Fruit fly (Drosophila melanogaster) whole organism, pupa: ENCODE measurements around the gene Oseg1.

Source experiments
- CG10348 ChIP-seq: fragments of 200-800 bp; sonication (Bioruptor generic); IDR thresholded peaks from 2 replicates; pipeline ENCODE4 v1.3.6; 2022; ENCODE audit warnings: missing biosample characterization, missing genetic modification characterization
- CG12605 ChIP-seq: fragments of 200-800 bp; sonication (Bioruptor generic); IDR thresholded peaks from 2 replicates; pipeline ENCODE4 v1.3.6; 2022; ENCODE audit warnings: missing biosample characterization, missing genetic modification characterization
- CG13204 ChIP-seq: fragments of 200-800 bp; sonication (Bioruptor generic); optimal IDR thresholded peaks from 2 replicates; lab custom pipeline; 2018; ENCODE audit warnings: missing biosample characterization, mild to moderate bottlenecking, missing genetic modification characterization, moderate library complexity
- CG14655 ChIP-seq: fragments of 200-800 bp; sonication (Bioruptor generic); optimal IDR thresholded peaks from 3 replicates; lab custom pipeline; 2017; ENCODE audit warnings: mild to moderate bottlenecking, missing biosample characterization, missing genetic modification reagents, missing genetic modification characterization
- CG15710 ChIP-seq: fragments of 200-800 bp; sonication (Bioruptor generic); optimal IDR thresholded peaks from 2 replicates; lab custom pipeline; 2018; ENCODE audit warnings: missing biosample characterization, mild to moderate bottlenecking, missing genetic modification characterization, moderate library complexity
- CG17806 ChIP-seq: fragments of 200-800 bp; sonication (Bioruptor generic); optimal IDR thresholded peaks from 2 replicates; lab custom pipeline; 2018; ENCODE audit warnings: missing biosample characterization, mild to moderate bottlenecking, missing genetic modification characterization, moderate library complexity
- CG32121 ChIP-seq: fragments of 200-800 bp; sonication (Bioruptor generic); IDR thresholded peaks from 2 replicates; pipeline ENCODE4 v1.3.6; 2022; ENCODE audit warnings: missing biosample characterization, missing genetic modification characterization
- CG34367 ChIP-seq: fragments of 200-800 bp; sonication (Bioruptor generic); optimal IDR thresholded peaks from 2 replicates; lab custom pipeline; 2018; ENCODE audit warnings: missing biosample characterization, mild to moderate bottlenecking, missing genetic modification characterization
- CG4496 ChIP-seq: fragments of 200-800 bp; sonication (Bioruptor generic); IDR thresholded peaks from 3 replicates; pipeline ENCODE4 v1.3.6; 2022; ENCODE audit warnings: missing biosample characterization, missing genetic modification characterization
- CG8159 ChIP-seq: fragments of 200-800 bp; sonication (Bioruptor generic); optimal IDR thresholded peaks from 3 replicates; lab custom pipeline; 2018; ENCODE audit warnings: missing biosample characterization, mild to moderate bottlenecking, missing genetic modification characterization, moderate library complexity
- CG8301 ChIP-seq: fragments of 200-800 bp; sonication (Bioruptor generic); optimal IDR thresholded peaks from 2 replicates; lab custom pipeline; 2018; ENCODE audit warnings: missing biosample characterization, mild to moderate bottlenecking, missing genetic modification characterization
- CG9948 ChIP-seq: fragments of 200-800 bp; sonication (Bioruptor generic); optimal IDR thresholded peaks from 2 replicates; lab custom pipeline; 2018; ENCODE audit warnings: missing biosample characterization, mild to moderate bottlenecking, missing genetic modification characterization, moderate library complexity
- D1 ChIP-seq: fragments of 200-800 bp; sonication (Bioruptor generic); optimal IDR thresholded peaks from 2 replicates; lab custom pipeline; 2018; ENCODE audit warnings: missing biosample characterization, mild to moderate bottlenecking, missing genetic modification characterization, moderate library complexity
- EcR ChIP-seq: fragments of 200-800 bp; sonication (Bioruptor generic); optimal IDR thresholded peaks from 3 replicates; lab custom pipeline; 2019; ENCODE audit warnings: missing biosample characterization, missing genetic modification characterization, mild to moderate bottlenecking, moderate library complexity, missing genetic modification reagents
- Ets98B ChIP-seq: fragments of 200-800 bp; sonication (Bioruptor generic); IDR thresholded peaks from 2 replicates; pipeline ENCODE4 v1.3.6; 2022; ENCODE audit warnings: missing biosample characterization, missing genetic modification characterization
- Pif1A ChIP-seq: fragments of 200-800 bp; sonication (Bioruptor generic); optimal IDR thresholded peaks from 3 replicates; lab custom pipeline; 2016; ENCODE audit warnings: missing biosample characterization, missing genetic modification characterization
- Pif1B ChIP-seq: fragments of 200-800 bp; sonication (Bioruptor generic); optimal IDR thresholded peaks from 3 replicates; lab custom pipeline; 2016; ENCODE audit warnings: missing biosample characterization, missing genetic modification characterization
- Snoo ChIP-seq: fragments of 200-800 bp; sonication (Bioruptor generic); optimal IDR thresholded peaks from 3 replicates; lab custom pipeline; 2017; ENCODE audit warnings: missing biosample characterization, mild to moderate bottlenecking, missing genetic modification characterization, inconsistent platforms
- fd96Ca ChIP-seq: fragments of 200-800 bp; sonication (Bioruptor generic); IDR thresholded peaks from 3 replicates; pipeline ENCODE4 v1.3.6; 2022; ENCODE audit warnings: missing biosample characterization, missing genetic modification characterization
- gl ChIP-seq: fragments of 200-800 bp; sonication (Bioruptor generic); optimal IDR thresholded peaks from 2 replicates; lab custom pipeline; 2018; ENCODE audit warnings: missing biosample characterization, mild to moderate bottlenecking, missing genetic modification characterization
- rn ChIP-seq: fragments of 200-800 bp; sonication (Bioruptor generic); IDR thresholded peaks from 2 replicates; pipeline ENCODE4 v1.3.6; 2022; ENCODE audit warnings: missing biosample characterization, missing genetic modification characterization

Gene Oseg1

dm6 chr3L:8449202-8449799, 36.7 kb upstream of the Oseg1 start, which contains the start of gene CG6983:
Gene CG6983 (minus strand): TSS chr3L:8449377.
- TF ChIP-seq Pif1A (no peak), CG9948 (no peak), Snoo (tag; lab: Kevin White, UChicago) (no peak), CG8159 (no peak), CG8301 (tag; lab: Kevin White, UChicago) (no peak), Ets98B (GFP tag; lab: Robert Waterston, UW) (peak; percentile 15; the same call in 1 of the 2 replicates), CG34367 (tag; lab: Kevin White, UChicago) (no peak), EcR (no peak), CG4496 (peak; percentile 26; the same call in 1 of the 3 replicates), CG15710 (no peak), CG12605 (GFP tag; lab: Robert Waterston, UW) (peak; percentile 19; the same call in 1 of the 2 replicates), gl (tag; lab: Kevin White, UChicago) (no peak), CG13204 (no peak)

dm6 chr3L:8448517-8448889, 35.9 kb upstream of the Oseg1 start:
- peak; percentile 35 for TF ChIP-seq Pif1B (GFP tag; lab: Kevin White, UChicago)
- no peak for TF ChIP-seq CG10348 (GFP tag; lab: Robert Waterston, UW)
- TF ChIP-seq CG34367 (tag; lab: Kevin White, UChicago): peak; percentile 0
- TF ChIP-seq CG9948: peak; percentile 36
- peak; percentile 44 for TF ChIP-seq CG8159
- peak; percentile 44 for TF ChIP-seq CG17806 (tag; lab: Kevin White, UChicago)
- peak; percentile 54 for TF ChIP-seq Pif1A
- peak; percentile 59 for TF ChIP-seq CG8301 (tag; lab: Kevin White, UChicago)
- TF ChIP-seq Ets98B (GFP tag; lab: Robert Waterston, UW): no peak
- TF ChIP-seq CG13204: no peak
- TF ChIP-seq fd96Ca: no peak
- no peak for TF ChIP-seq D1 (tag; lab: Kevin White, UChicago)
- peak; percentile 62; the same call in 1 of the 3 replicates for TF ChIP-seq CG4496
- no peak for TF ChIP-seq rn (GFP tag; lab: Robert Waterston, UW)
- TF ChIP-seq CG12605 (GFP tag; lab: Robert Waterston, UW): 0 out of 2 replicates have a peak, but pooled peaks have one; percentile 7
- TF ChIP-seq CG14655 (GFP tag; lab: Kevin White, UChicago): peak; percentile 74
- no peak for TF ChIP-seq Snoo (tag; lab: Kevin White, UChicago)
- no peak for TF ChIP-seq gl (tag; lab: Kevin White, UChicago)
- peak; percentile 49; the same call in 1 of the 2 replicates for TF ChIP-seq CG32121
- no peak for TF ChIP-seq EcR
- peak; percentile 30 for TF ChIP-seq CG15710

DNA sequence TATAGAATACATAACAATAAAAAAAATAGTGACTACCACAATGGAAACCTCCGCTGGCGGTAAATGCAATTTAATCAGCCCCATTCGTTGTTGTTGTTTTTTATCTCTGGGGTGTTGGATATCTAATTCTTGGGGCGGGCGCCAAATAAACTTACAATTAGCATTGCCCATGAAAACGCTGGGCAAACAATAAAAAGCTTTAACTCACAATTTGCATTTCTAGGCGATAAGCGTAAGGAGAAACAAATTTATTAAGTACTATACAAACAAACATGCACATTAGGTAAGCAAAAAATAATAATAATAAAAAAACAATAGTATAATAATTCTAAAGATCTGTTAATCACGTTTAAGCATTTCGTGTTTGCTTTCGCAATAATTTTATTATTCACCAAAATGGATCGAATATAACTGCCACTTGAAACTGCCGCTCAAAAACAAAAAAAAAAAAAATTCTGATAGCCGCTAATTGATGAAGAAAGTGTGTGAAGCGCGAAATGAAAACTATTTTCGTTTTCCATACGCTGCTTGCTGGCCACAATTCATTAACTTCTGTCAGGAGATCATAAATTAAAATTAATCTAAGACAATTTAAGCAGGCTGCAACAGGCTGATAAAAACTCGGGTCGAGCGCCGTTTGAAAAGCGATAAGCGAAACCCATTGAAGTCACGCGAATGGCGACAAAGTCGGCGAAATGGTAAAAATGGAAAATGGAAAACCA, 35.3 kb upstream of the Oseg1 start:
- TF ChIP-seq gl (tag; lab: Kevin White, UChicago) (no peak), CG8301 (tag; lab: Kevin White, UChicago) (no peak), CG17806 (tag; lab: Kevin White, UChicago) (no peak), Ets98B (GFP tag; lab: Robert Waterston, UW) (no peak), CG8159 (no peak), CG34367 (tag; lab: Kevin White, UChicago) (no peak), Pif1B (GFP tag; lab: Kevin White, UChicago) (no peak), D1 (tag; lab: Kevin White, UChicago) (no peak), CG4496 (no peak), EcR (no peak), CG10348 (GFP tag; lab: Robert Waterston, UW) (no peak), CG12605 (GFP tag; lab: Robert Waterston, UW) (no peak), CG9948 (no peak), CG13204 (no peak)

dm6 chr3L:8446050-8446781, 33.6 kb upstream of the Oseg1 start:
- 0 out of 2 replicates have a peak, but pooled peaks have one; percentile 33 for TF ChIP-seq CG32121
- no peak for TF ChIP-seq CG8301 (tag; lab: Kevin White, UChicago)
- no peak for TF ChIP-seq Pif1B (GFP tag; lab: Kevin White, UChicago)

dm6 chr3L:8445027-8445426, 32.4 kb upstream of the Oseg1 start:
- TF ChIP-seq CG8159 (peak; percentile 63), CG32121 (no peak), CG10348 (GFP tag; lab: Robert Waterston, UW) (no peak), Snoo (tag; lab: Kevin White, UChicago) (peak; percentile 28), CG15710 (peak; percentile 48), CG8301 (tag; lab: Kevin White, UChicago) (peak; percentile 28), Pif1B (GFP tag; lab: Kevin White, UChicago) (peak; percentile 8), Ets98B (GFP tag; lab: Robert Waterston, UW) (no peak), CG14655 (GFP tag; lab: Kevin White, UChicago) (peak; percentile 38), D1 (tag; lab: Kevin White, UChicago) (peak; percentile 42), CG17806 (tag; lab: Kevin White, UChicago) (peak; percentile 55), CG4496 (0 out of 3 replicates have a peak, but pooled peaks have one; percentile 46), CG9948 (peak; percentile 57), rn (GFP tag; lab: Robert Waterston, UW) (no peak), CG12605 (GFP tag; lab: Robert Waterston, UW) (no peak)
